Worm (Caenorhabditis elegans) whole organism, L1 larva: ENCODE data around the gene tkr-2.

ENCODE experiments used
- fos-1 ChIP-seq: fragments of 150-350 bp; optimal IDR thresholded peaks from 2 replicates; lab custom pipeline; 2014; ENCODE audit warnings: missing biosample characterization, missing genetic modification characterization
- nhr-237 ChIP-seq: fragments of 150-350 bp; optimal IDR thresholded peaks from 2 replicates; lab custom pipeline; 2014; ENCODE audit warnings: missing biosample characterization, missing genetic modification characterization
- nhr-76 ChIP-seq: sonication (generic microtip); optimal IDR thresholded peaks from 2 replicates; lab custom pipeline; 2017; ENCODE audit warnings: missing biosample characterization, missing genetic modification characterization
- snpc-4 ChIP-seq: fragments of 150-350 bp; optimal IDR thresholded peaks from 2 replicates; lab custom pipeline; 2014; ENCODE audit warnings: missing biosample characterization, missing genetic modification characterization
- sox-4 ChIP-seq: sonication (generic microtip); optimal IDR thresholded peaks from 2 replicates; lab custom pipeline; 2016; ENCODE audit warnings: missing genetic modification characterization, missing compliant biosample characterization

ce11 chrIV:6155296-6155695 is 46.6 kb upstream of the tkr-2 start, which contains the start of gene C11D2.7:
- no peak for TF ChIP-seq fos-1 (tag; lab: Kevin White, UChicago)
- no peak for TF ChIP-seq sox-4
- TF ChIP-seq nhr-237 (tag; lab: Kevin White, UChicago) = no peak
- TF ChIP-seq snpc-4 (tag; lab: Kevin White, UChicago) = no peak
- TF ChIP-seq nhr-76 (tag; lab: Kevin White, UChicago) = no peak
